Worm (Caenorhabditis elegans): ENCODE data around the gene M163.5.

ce11 chrX:14470687-14471086 is 3.2 kb upstream of the M163.5 start, which contains the start of gene M163.10:
- TF ChIP-seq fos-1 (tag; optimal IDR thresholded peaks at IDR 0.05), result no peak
- TF ChIP-seq nhr-237 (tag; optimal IDR thresholded peaks at IDR 0.05), result no peak
- TF ChIP-seq nhr-129 (tag; optimal IDR thresholded peaks at IDR 0.05), result no peak
- no peak for TF ChIP-seq elt-3 (tag; optimal IDR thresholded peaks at IDR 0.05)
- no peak for TF ChIP-seq ceh-16 (tag; optimal IDR thresholded peaks at IDR 0.05)
- TF ChIP-seq sma-3 (GFP tag; optimal IDR thresholded peaks at IDR 0.05), result no peak

Data from whole organism, L2 larva.